Worm (Caenorhabditis elegans): Measurements from ENCODE around the gene F14D2.14.

F14D2.14 gene

ce11 chrII:3367100-3367499, 19.3 kb upstream of the F14D2.14 start, which contains the start of gene Y49F6C.6:
Gene Y49F6C.6, minus strand, starts transcription at chrII:3367200.
- TF ChIP-seq him-1 (tag; optimal IDR thresholded peaks at IDR 0.05) (no peak), W03F9.2 (tag; optimal IDR thresholded peaks at IDR 0.05) (no peak), dao-5 (tag; optimal IDR thresholded peaks at IDR 0.05) (no peak)

- TF ChIP-seq dao-5 (tag; optimal IDR thresholded peaks at IDR 0.05) (no peak), W03F9.2 (tag; optimal IDR thresholded peaks at IDR 0.05) (no peak), him-1 (tag; optimal IDR thresholded peaks at IDR 0.05) (no peak)
Measured at ce11 chrII:3358834-3359233, 11.0 kb upstream of the F14D2.14 start, which contains the start of the genes lido-14 and bath-27. Gene lido-14, plus strand, starts transcription at chrII:3359134. Gene bath-27, plus strand, starts transcription at chrII:3359139.

DNA sequence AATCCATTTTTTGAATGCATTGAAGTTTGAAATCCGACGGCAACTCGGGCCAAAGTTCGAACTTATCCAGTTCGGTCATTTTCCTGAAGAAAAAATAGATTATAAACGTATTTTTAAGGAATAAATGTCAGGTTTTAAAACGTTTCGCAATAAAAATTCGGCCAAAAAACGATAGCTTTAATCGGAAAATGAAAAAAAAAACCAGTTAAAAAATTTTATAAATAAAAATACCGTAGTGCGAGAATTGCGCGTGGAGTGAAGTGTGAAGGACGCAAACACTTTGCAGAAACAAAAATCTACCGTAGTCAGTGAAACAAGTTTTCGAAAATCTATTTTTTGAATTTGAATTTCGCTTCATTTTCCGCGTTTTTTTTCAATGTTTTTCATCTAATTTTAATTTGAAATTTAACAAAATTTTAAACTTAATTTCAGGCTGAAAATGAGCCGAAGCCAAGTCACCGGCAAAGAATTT, 2.1 kb upstream of the F14D2.14 start, which contains the start of gene F14D2.8:
Gene F14D2.8 (minus strand): TSS at position 51 of the 472 bp plus-strand sequence.
- TF ChIP-seq him-1 (tag; optimal IDR thresholded peaks at IDR 0.05) (no peak), W03F9.2 (tag; optimal IDR thresholded peaks at IDR 0.05) (no peak), dao-5 (tag; optimal IDR thresholded peaks at IDR 0.05) (no peak)

DNA sequence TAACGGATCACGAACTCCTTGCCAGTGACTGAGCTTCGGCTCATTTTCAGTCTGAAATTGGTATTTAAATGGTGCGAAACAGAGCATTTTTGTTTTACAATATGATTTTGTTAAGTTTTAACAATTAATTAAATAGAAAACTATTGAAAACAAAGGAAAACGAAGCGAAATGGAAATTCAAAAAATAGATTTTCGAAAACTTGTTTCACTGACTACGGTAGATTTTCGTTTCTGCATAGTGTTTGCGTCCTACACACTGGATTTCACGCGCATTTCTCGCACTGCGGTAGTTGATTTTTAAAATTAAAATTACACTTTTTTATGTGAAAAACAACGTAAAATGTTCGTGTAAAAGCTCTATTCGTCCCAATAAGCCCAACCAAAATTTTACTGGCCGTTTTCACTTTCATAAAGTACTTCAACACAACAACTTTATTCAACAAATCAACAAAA, 1.4 kb downstream of the F14D2.14 start, which contains the start of gene bath-30:
Gene bath-30 (minus strand): TSS at position 51 of the 453 bp plus-strand sequence.
- TF ChIP-seq dao-5 (tag; optimal IDR thresholded peaks at IDR 0.05), result no peak
- TF ChIP-seq him-1 (tag; optimal IDR thresholded peaks at IDR 0.05), result no peak
- TF ChIP-seq W03F9.2 (tag; optimal IDR thresholded peaks at IDR 0.05), result no peak

DNA sequence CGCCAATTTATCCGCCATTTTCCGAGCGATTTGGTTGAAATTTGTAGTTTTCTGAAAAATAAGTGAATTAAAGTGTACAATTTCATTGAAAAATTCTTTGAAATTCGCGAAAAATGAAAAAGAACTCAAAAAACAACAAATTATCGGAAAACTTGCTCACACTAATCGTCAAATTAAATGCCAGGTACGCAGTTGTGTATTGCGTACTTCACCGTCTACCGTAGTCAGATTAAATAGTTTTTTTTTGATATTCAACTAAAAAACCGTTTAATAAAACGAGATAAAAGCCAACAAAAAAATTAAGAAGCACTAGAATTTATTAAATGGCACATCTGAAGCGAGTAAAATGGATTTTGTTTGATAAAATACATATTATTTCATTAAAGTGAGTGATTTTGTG, 2.9 kb downstream of the F14D2.14 start, which contains the start of gene bath-28:
Gene bath-28 (minus strand): TSS at position 51 of the 400 bp plus-strand sequence.
- TF ChIP-seq W03F9.2 (tag; optimal IDR thresholded peaks at IDR 0.05) (no peak), him-1 (tag; optimal IDR thresholded peaks at IDR 0.05) (no peak), dao-5 (tag; optimal IDR thresholded peaks at IDR 0.05) (no peak)

DNA sequence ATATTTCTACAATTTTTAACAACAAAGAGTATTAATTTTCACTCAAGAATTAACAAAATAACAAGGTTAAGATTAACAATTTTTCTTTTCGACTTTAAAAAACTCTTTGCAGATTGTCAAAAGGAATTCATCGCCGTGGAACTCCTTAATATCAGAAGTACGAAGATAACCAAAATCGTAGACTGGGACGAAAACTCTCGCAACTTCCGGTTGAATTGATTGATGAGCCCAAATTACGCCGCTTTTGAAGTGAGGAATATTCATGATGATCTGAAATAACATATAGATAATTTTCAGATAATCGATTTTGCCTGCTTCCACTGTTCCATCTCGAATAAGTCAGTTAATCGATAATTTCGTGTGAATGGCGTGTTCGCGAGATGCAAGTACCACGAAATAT, 4.1 kb downstream of the F14D2.14 start, which contains the start of gene F14D2.15:
Gene F14D2.15 (minus strand): TSS at position 101 of the 400 bp plus-strand sequence.
- TF ChIP-seq him-1 (tag; optimal IDR thresholded peaks at IDR 0.05) (no peak), dao-5 (tag; optimal IDR thresholded peaks at IDR 0.05) (no peak), W03F9.2 (tag; optimal IDR thresholded peaks at IDR 0.05) (no peak)

- TF ChIP-seq dao-5 (tag; optimal IDR thresholded peaks at IDR 0.05) (no peak), W03F9.2 (tag; optimal IDR thresholded peaks at IDR 0.05) (no peak), him-1 (tag; optimal IDR thresholded peaks at IDR 0.05) (no peak)
Measured at ce11 chrII:3341989-3342388, 5.8 kb downstream of the F14D2.14 start, which contains the start of gene F14D2.11. Gene F14D2.11, minus strand, starts transcription at chrII:3342089.

- TF ChIP-seq W03F9.2 (tag; optimal IDR thresholded peaks at IDR 0.05) (no peak), dao-5 (tag; optimal IDR thresholded peaks at IDR 0.05) (no peak), him-1 (tag; optimal IDR thresholded peaks at IDR 0.05) (no peak)
Measured at ce11 chrII:3340818-3341217, 7.0 kb downstream of the F14D2.14 start.

ce11 chrII:3340251-3340650, 7.5 kb downstream of the F14D2.14 start, which contains the start of gene F14D2.5:
Gene F14D2.5, plus strand, starts transcription at chrII:3340551.
- TF ChIP-seq him-1 (tag; optimal IDR thresholded peaks at IDR 0.05) (no peak), dao-5 (tag; optimal IDR thresholded peaks at IDR 0.05) (no peak), W03F9.2 (tag; optimal IDR thresholded peaks at IDR 0.05) (no peak)

DNA sequence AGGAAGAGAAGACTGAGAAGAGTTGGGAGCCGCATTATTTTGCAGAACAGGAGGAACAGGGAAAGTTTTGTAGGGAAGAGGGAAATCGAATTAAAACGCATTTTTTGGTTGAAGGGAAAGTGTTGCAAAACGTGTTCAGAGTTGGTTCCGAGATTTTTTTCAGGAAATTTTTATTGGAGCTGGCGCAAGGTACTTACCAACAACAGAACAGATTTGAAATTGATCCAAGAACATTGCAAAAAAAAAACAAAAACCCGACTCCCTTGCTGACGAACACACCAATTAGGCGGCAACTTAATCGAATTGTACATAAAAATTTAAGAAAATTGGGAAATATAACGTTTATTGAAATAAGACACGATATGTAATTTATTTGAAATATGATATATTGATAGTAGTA, 9.2 kb downstream of the F14D2.14 start, which contains the start of gene F14D2.7:
Gene F14D2.7 (minus strand): TSS at position 101 of the 400 bp plus-strand sequence.
- no peak for TF ChIP-seq dao-5 (tag; optimal IDR thresholded peaks at IDR 0.05)
- TF ChIP-seq him-1 (tag; optimal IDR thresholded peaks at IDR 0.05), result no peak
- no peak for TF ChIP-seq W03F9.2 (tag; optimal IDR thresholded peaks at IDR 0.05)

DNA sequence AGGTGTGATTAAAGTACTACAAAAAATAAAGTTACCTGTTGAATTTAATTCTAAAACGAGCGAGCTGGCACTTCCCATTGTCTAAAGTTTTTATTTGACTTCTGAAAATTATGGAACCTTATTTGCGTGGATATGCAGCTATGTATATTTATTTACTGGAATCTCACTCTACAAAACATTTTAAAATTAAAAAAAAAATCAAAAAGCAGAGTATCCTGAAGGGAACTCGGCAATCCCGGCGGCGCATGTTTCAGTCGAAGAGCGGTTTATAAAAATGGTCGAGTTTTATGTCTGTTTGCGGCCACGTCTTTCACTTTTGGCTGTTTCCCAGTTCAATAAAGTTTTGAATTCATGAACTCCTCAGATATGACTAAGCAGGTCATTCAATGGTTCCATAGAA, 10.8 kb downstream of the F14D2.14 start, which contains the start of gene F14D2.19:
Gene F14D2.19 (minus strand): TSS at position 101 of the 400 bp plus-strand sequence.
- TF ChIP-seq dao-5 (tag; optimal IDR thresholded peaks at IDR 0.05) (no peak), him-1 (tag; optimal IDR thresholded peaks at IDR 0.05) (no peak), W03F9.2 (tag; optimal IDR thresholded peaks at IDR 0.05) (no peak)

- TF ChIP-seq dao-5 (tag; optimal IDR thresholded peaks at IDR 0.05) (no peak), him-1 (tag; optimal IDR thresholded peaks at IDR 0.05) (no peak), W03F9.2 (tag; optimal IDR thresholded peaks at IDR 0.05) (no peak)
Measured at ce11 chrII:3332039-3332438, 15.8 kb downstream of the F14D2.14 start, which contains the start of gene irld-27. Gene irld-27, plus strand, starts transcription at chrII:3332339.

- no peak for TF ChIP-seq dao-5 (tag; optimal IDR thresholded peaks at IDR 0.05)
Measured at ce11 chrII:3327104-3327503, 20.7 kb downstream of the F14D2.14 start, which contains the start of gene Y46D2A.3. Gene Y46D2A.3, minus strand, starts transcription at chrII:3327204.

- no peak for TF ChIP-seq W03F9.2 (tag; optimal IDR thresholded peaks at IDR 0.05)
- no peak for TF ChIP-seq dao-5 (tag; optimal IDR thresholded peaks at IDR 0.05)
- TF ChIP-seq him-1 (tag; optimal IDR thresholded peaks at IDR 0.05), result no peak
Measured at ce11 chrII:3323179-3323578, 24.6 kb downstream of the F14D2.14 start, which contains the start of gene Y46D2A.2. Gene Y46D2A.2, minus strand, starts transcription at chrII:3323279.

Data from whole organism, L4/young adult.